Worm (Caenorhabditis elegans): ENCODE measurements around the gene acl-12.

Gene acl-12

ce11 chrX:7442477-7442876 lies at the start of gene acl-12:
Gene acl-12, minus strand, starts transcription at chrX:7442577.
- TF ChIP-seq unc-55 (GFP tag; optimal IDR thresholded peaks at IDR 0.05) (peak; percentile 39), aly-2 (tag; optimal IDR thresholded peaks at IDR 0.05) (no peak), ztf-11 (tag; optimal IDR thresholded peaks at IDR 0.05) (no peak), nhr-129 (tag; optimal IDR thresholded peaks at IDR 0.05) (peak; percentile 12)

ce11 chrX:7491521-7491920 lies 49.1 kb upstream of the acl-12 start:
- TF ChIP-seq unc-55 (GFP tag; optimal IDR thresholded peaks at IDR 0.05): no peak

DNA sequence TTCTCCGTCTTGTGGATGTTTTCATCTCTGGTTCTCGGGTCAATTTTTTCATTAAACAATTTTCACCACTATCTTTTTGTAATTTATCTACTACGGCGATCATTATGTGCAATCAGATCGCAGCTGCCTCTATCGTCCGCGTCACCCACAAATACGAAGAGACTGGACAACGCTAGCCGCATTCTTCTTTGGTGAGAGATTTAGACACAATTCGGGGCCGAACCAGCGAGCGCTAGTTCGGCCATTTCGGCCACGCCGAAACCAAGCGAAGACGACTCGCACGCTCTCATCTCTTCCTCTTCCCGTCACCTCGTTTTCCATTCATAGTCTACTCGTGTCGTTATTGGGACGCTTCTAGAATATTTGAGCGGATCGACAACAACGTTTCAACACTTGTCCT lies 43.4 kb upstream of the acl-12 start, which contains the start of gene gly-12:
TSS of gene gly-12 (plus strand) at position 117 of the 400 bp plus-strand sequence.
- TF ChIP-seq nhr-77 (tag; optimal IDR thresholded peaks at IDR 0.05) (no peak), dmd-4 (tag; optimal IDR thresholded peaks at IDR 0.05) (no peak), mab-5 (tag; optimal IDR thresholded peaks at IDR 0.05) (peak; percentile 27), ceh-16 (tag; optimal IDR thresholded peaks at IDR 0.05) (peak; percentile 56), mdl-1 (tag; optimal IDR thresholded peaks at IDR 0.05) (peak in 1 of 2 experiments; percentile 30), egl-27 (tag; optimal IDR thresholded peaks at IDR 0.05) (no peak), crh-2 (tag; optimal IDR thresholded peaks at IDR 0.05) (peak; percentile 16), lsy-2 (tag; optimal IDR thresholded peaks at IDR 0.05) (peak in 1 of 2 experiments; percentile 40), elt-1 (tag; optimal IDR thresholded peaks at IDR 0.05) (peak; percentile 46), unc-55 (GFP tag; optimal IDR thresholded peaks at IDR 0.05) (peak; percentile 61), Y55F3AM.14 (GFP tag; optimal IDR thresholded peaks at IDR 0.05) (no peak), lin-11 (tag; optimal IDR thresholded peaks at IDR 0.05) (no peak), gmeb-1 (tag; optimal IDR thresholded peaks at IDR 0.05) (no peak), sma-3 (GFP tag; optimal IDR thresholded peaks at IDR 0.05) (peak; percentile 3), nhr-25 (tag; optimal IDR thresholded peaks at IDR 0.05) (no peak), blmp-1 (tag; optimal IDR thresholded peaks at IDR 0.05; ENCODE audit: insufficient read depth) (no peak), nhr-6 (tag; optimal IDR thresholded peaks at IDR 0.05) (no peak), sma-9 (GFP tag; optimal IDR thresholded peaks at IDR 0.05) (peak; percentile 62), sma-9 (tag; optimal IDR thresholded peaks at IDR 0.05) (no peak), nhr-129 (tag; optimal IDR thresholded peaks at IDR 0.05) (peak; percentile 43), peb-1 (tag; optimal IDR thresholded peaks at IDR 0.05) (no peak), skn-1 (tag; optimal IDR thresholded peaks at IDR 0.05) (no peak), F13H6.1 (tag; optimal IDR thresholded peaks at IDR 0.05) (no peak), nhr-23 (tag; optimal IDR thresholded peaks at IDR 0.05) (no peak), fos-1 (tag; optimal IDR thresholded peaks at IDR 0.05) (peak; percentile 8), ceh-82 (tag; optimal IDR thresholded peaks at IDR 0.05) (no peak)

ce11 chrX:7480756-7481155 lies 38.4 kb upstream of the acl-12 start, which contains the start of gene F48E3.9:
Gene F48E3.9, plus strand, starts transcription at chrX:7481056.
- TF ChIP-seq fos-1 (tag; optimal IDR thresholded peaks at IDR 0.05) (no peak), snpc-4 (tag; optimal IDR thresholded peaks at IDR 0.05) (no peak), ama-1 (optimal IDR thresholded peaks at IDR 0.05) (no peak), nhr-237 (tag; optimal IDR thresholded peaks at IDR 0.05) (no peak), nhr-129 (tag; optimal IDR thresholded peaks at IDR 0.05) (no peak), Y55F3AM.14 (GFP tag; optimal IDR thresholded peaks at IDR 0.05) (no peak), C34F6.9 (tag; optimal IDR thresholded peaks at IDR 0.05) (no peak), gmeb-1 (tag; optimal IDR thresholded peaks at IDR 0.05) (no peak), R02D3.7 (tag; optimal IDR thresholded peaks at IDR 0.05) (no peak), mab-5 (tag; optimal IDR thresholded peaks at IDR 0.05) (no peak), nhr-77 (tag; optimal IDR thresholded peaks at IDR 0.05) (no peak), ceh-16 (tag; optimal IDR thresholded peaks at IDR 0.05) (no peak), lin-39 (tag; optimal IDR thresholded peaks at IDR 0.05) (no peak), nhr-10 (tag; optimal IDR thresholded peaks at IDR 0.05) (no peak)

- no peak for TF ChIP-seq nhr-10 (tag; optimal IDR thresholded peaks at IDR 0.05)
- TF ChIP-seq egl-27 (tag; optimal IDR thresholded peaks at IDR 0.05): no peak
- TF ChIP-seq mdl-1 (tag; optimal IDR thresholded peaks at IDR 0.05): no peak
- TF ChIP-seq nhr-237 (tag; optimal IDR thresholded peaks at IDR 0.05): no peak
- TF ChIP-seq alr-1 (tag; optimal IDR thresholded peaks at IDR 0.05): no peak
- TF ChIP-seq sem-4 (tag; optimal IDR thresholded peaks at IDR 0.05): no peak
- no peak for TF ChIP-seq blmp-1 (tag; optimal IDR thresholded peaks at IDR 0.05; ENCODE audit: insufficient read depth)
- no peak for TF ChIP-seq unc-55 (GFP tag; optimal IDR thresholded peaks at IDR 0.05)
- TF ChIP-seq mab-5 (tag; optimal IDR thresholded peaks at IDR 0.05): no peak
- TF ChIP-seq ztf-1 (GFP tag; conservative IDR thresholded peaks at IDR 0.05): no peak
- TF ChIP-seq ztf-11 (tag; optimal IDR thresholded peaks at IDR 0.05): no peak
- no peak for TF ChIP-seq lin-11 (tag; optimal IDR thresholded peaks at IDR 0.05)
- TF ChIP-seq unc-62 (GFP tag; optimal IDR thresholded peaks at IDR 0.05): no peak
- TF ChIP-seq nhr-6 (tag; optimal IDR thresholded peaks at IDR 0.05): no peak
Observed at ce11 chrX:7478948-7479347, 36.6 kb upstream of the acl-12 start, which contains the start of gene mek-1. Gene mek-1, plus strand, starts transcription at chrX:7479248.

Measured in whole organism, L2 larva.